Fruit fly (Drosophila melanogaster) whole organism: ENCODE results near the gene ATPsynG.

Experiments
- CG8478 ChIP-seq: fragments of >200 bp; optimal IDR thresholded peaks from 2 replicates; lab custom pipeline; 2018; ENCODE audit warnings: inconsistent platforms
- EcR ChIP-seq, 2 experiments: fragments of >200 bp; optimal IDR thresholded peaks; 2 replicates each; lab custom pipeline; 2017; ENCODE audit warnings: missing biosample characterization in 2 of 2, missing genetic modification characterization in 2 of 2, missing genetic modification reagents in 2 of 2
- psq ChIP-seq: fragments of >200 bp; optimal IDR thresholded peaks from 2 replicates; lab custom pipeline; 2017

DNA sequence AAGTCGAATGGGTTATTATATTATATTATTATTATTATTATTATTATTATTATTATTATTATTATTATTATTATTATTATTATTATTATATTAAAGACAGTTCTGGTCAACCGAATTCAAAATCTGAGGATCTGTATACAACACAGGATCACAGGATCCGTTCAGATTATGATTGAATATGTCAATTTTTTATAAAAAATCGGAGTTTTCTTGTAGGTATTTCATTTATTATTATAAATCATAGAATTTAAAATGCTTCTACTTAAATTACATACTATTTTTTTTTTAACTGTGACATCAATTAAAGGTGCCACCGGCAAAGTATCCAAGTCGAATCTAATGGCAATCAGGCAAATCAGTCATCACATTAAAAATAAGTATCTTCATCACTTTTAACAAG is 40.5 kb upstream of the ATPsynG start, which contains the start of gene CG14913:
- TF ChIP-seq EcR (GFP tag; optimal IDR thresholded peaks at IDR 0.05; lab: Kevin White, UChicago) (no peak), CG8478 (no peak), psq (lab: Kevin White, UChicago) (no peak)
